Fruit fly (Drosophila melanogaster) whole organism, wandering third instar larva: ENCODE data around the gene Nos.
A peak's percentile ranks its signal among the peaks of the same experiment; 100 is the strongest.

ENCODE experiments used
- Abd-B ChIP-seq: fragments of >200 bp; optimal IDR thresholded peaks from 2 replicates; lab custom pipeline; 2017; ENCODE audit warnings: missing biosample characterization, missing genetic modification characterization
- CG32264 ChIP-seq: fragments of 200-800 bp; sonication (Bioruptor generic); optimal IDR thresholded peaks from 2 replicates; lab custom pipeline; 2016; ENCODE audit warnings: missing biosample characterization, missing genetic modification characterization
- CG9705 ChIP-seq: fragments of 200-800 bp; sonication (Bioruptor generic); optimal IDR thresholded peaks from 2 replicates; lab custom pipeline; 2018; ENCODE audit warnings: missing biosample characterization, mild to moderate bottlenecking, missing genetic modification characterization
- CrebA ChIP-seq: fragments of 200-800 bp; sonication (Bioruptor generic); optimal IDR thresholded peaks from 2 replicates; lab custom pipeline; 2016; ENCODE audit warnings: missing biosample characterization, mild to moderate bottlenecking, missing genetic modification characterization, borderline replicate concordance
- Dfd ChIP-seq: fragments of >200 bp; optimal IDR thresholded peaks from 2 replicates; lab custom pipeline; 2017; ENCODE audit warnings: missing biosample characterization, missing genetic modification characterization
- Dif ChIP-seq: fragments of 200-275, 200-300 bp; sonication (Bioruptor generic); optimal IDR thresholded peaks from 2 replicates; lab custom pipeline; 2018; ENCODE audit warnings: missing biosample characterization, missing genetic modification characterization; ENCODE audit not compliant: partially characterized antibody
- GATAd ChIP-seq: sonication (Bioruptor generic); optimal IDR thresholded peaks from 2 replicates; lab custom pipeline; 2016; ENCODE audit warnings: missing biosample characterization, missing genetic modification characterization
- HLH106 ChIP-seq: fragments of 200-800 bp; optimal IDR thresholded peaks from 3 replicates; lab custom pipeline; 2019; ENCODE audit warnings: missing biosample characterization, mild to moderate bottlenecking, missing genetic modification characterization, moderate library complexity
- Hnf4 ChIP-seq: fragments of 200-800 bp; sonication (Bioruptor generic); optimal IDR thresholded peaks from 2 replicates; lab custom pipeline; 2016; ENCODE audit warnings: missing biosample characterization, mild to moderate bottlenecking, missing genetic modification characterization
- Hr78 ChIP-seq: fragments of >200 bp; optimal IDR thresholded peaks from 2 replicates; lab custom pipeline; 2017; ENCODE audit warnings: missing biosample characterization, missing genetic modification characterization
- Hr83 ChIP-seq: fragments of 200-300 bp; sonication (Bioruptor generic); optimal IDR thresholded peaks from 2 replicates; lab custom pipeline; 2016; ENCODE audit warnings: missing biosample characterization, mild to moderate bottlenecking, missing genetic modification characterization, moderate library complexity; ENCODE audit not compliant: poor library complexity, severe bottlenecking
- Jra ChIP-seq: sonication (Bioruptor generic); optimal IDR thresholded peaks from 2 replicates; lab custom pipeline; 2016; ENCODE audit warnings: missing biosample characterization, missing genetic modification characterization
- Mio ChIP-seq: sonication (Bioruptor generic); optimal IDR thresholded peaks from 2 replicates; lab custom pipeline; 2016; ENCODE audit warnings: missing biosample characterization, missing genetic modification characterization
- Myc ChIP-seq: fragments of >200 bp; optimal IDR thresholded peaks from 2 replicates; lab custom pipeline; 2017
- N ChIP-seq: fragments of >200 bp; optimal IDR thresholded peaks from 2 replicates; lab custom pipeline; 2018; ENCODE audit warnings: missing biosample characterization, missing external identifiers, missing genetic modification characterization
- OdsH ChIP-seq: fragments of 200-800 bp; sonication (Bioruptor generic); optimal IDR thresholded peaks from 2 replicates; lab custom pipeline; 2016; ENCODE audit warnings: missing biosample characterization, mild to moderate bottlenecking, missing genetic modification characterization
- Rel ChIP-seq, 2 experiments: fragments of 200-800 bp; sonication (Bioruptor generic) in 1 of 2; optimal IDR thresholded peaks; 2 replicates in 1 of 2; 3 replicates in 1 of 2; lab custom pipeline; 2016 to 2019; ENCODE audit warnings: mild to moderate bottlenecking in 2 of 2, missing biosample characterization in 2 of 2, missing genetic modification characterization in 2 of 2, moderate library complexity in 1 of 2
- Sp1 ChIP-seq: fragments of 200-800 bp; sonication (Bioruptor generic); optimal IDR thresholded peaks from 3 replicates; lab custom pipeline; 2019; ENCODE audit warnings: missing biosample characterization, mild to moderate bottlenecking, missing genetic modification characterization, moderate library complexity
- Vsx2 ChIP-seq: fragments of 200-300, 225-300 bp; sonication (Bioruptor generic); optimal IDR thresholded peaks from 2 replicates; lab custom pipeline; 2018; ENCODE audit warnings: missing biosample characterization, missing genetic modification characterization; ENCODE audit not compliant: partially characterized antibody
- br ChIP-seq: fragments of 200-800 bp; sonication (Bioruptor generic); optimal IDR thresholded peaks from 2 replicates; lab custom pipeline; 2016; ENCODE audit warnings: missing biosample characterization, missing genetic modification characterization
- brk ChIP-seq: fragments of 200-800 bp; sonication (Bioruptor generic); optimal IDR thresholded peaks from 2 replicates; lab custom pipeline; 2016; ENCODE audit warnings: missing biosample characterization, mild to moderate bottlenecking, missing genetic modification characterization
- dl ChIP-seq, 2 experiments: fragments of 175-275, 200-275 bp in 1 of 2; fragments of 200-275 bp in 1 of 2; sonication (Bioruptor generic); optimal IDR thresholded peaks; lab custom pipeline; 2018; ENCODE audit warnings: mild to moderate bottlenecking in 2 of 2, missing biosample characterization in 2 of 2, missing genetic modification characterization in 2 of 2, moderate library complexity in 2 of 2; ENCODE audit not compliant: partially characterized antibody in 2 of 2, insufficient read depth in 1 of 2
- dmrt93B ChIP-seq: fragments of 200-800 bp; sonication (Bioruptor generic); optimal IDR thresholded peaks from 2 replicates; lab custom pipeline; 2018; ENCODE audit warnings: missing biosample characterization, mild to moderate bottlenecking, missing genetic modification characterization
- dsf ChIP-seq: sonication (Bioruptor generic); optimal IDR thresholded peaks from 2 replicates; lab custom pipeline; 2016; ENCODE audit warnings: missing biosample characterization, missing genetic modification characterization, borderline replicate concordance
- ey ChIP-seq: fragments of 200-800 bp; sonication (Bioruptor generic); optimal IDR thresholded peaks from 2 replicates; lab custom pipeline; 2016; ENCODE audit warnings: missing biosample characterization, missing genetic modification characterization
- foxo ChIP-seq, 2 experiments: fragments of 200-800 bp; sonication (Bioruptor generic); optimal IDR thresholded peaks; 2 replicates in 1 of 2; 3 replicates in 1 of 2; lab custom pipeline; 2016 to 2017; ENCODE audit warnings: missing biosample characterization in 2 of 2, missing genetic modification characterization in 2 of 2
- fru ChIP-seq: fragments of 200-800 bp; sonication (Bioruptor generic); optimal IDR thresholded peaks from 3 replicates; lab custom pipeline; 2016; ENCODE audit warnings: missing biosample characterization, mild to moderate bottlenecking, missing genetic modification characterization
- h ChIP-seq: fragments of 200-800 bp; sonication (Bioruptor generic); optimal IDR thresholded peaks from 3 replicates; lab custom pipeline; 2016; ENCODE audit warnings: missing biosample characterization, mild to moderate bottlenecking, missing genetic modification characterization
- jim ChIP-seq: fragments of 175-275, 200-325 bp; sonication (Bioruptor generic); optimal IDR thresholded peaks from 2 replicates; lab custom pipeline; 2016; ENCODE audit warnings: missing biosample characterization, mild to moderate bottlenecking, missing genetic modification characterization
- lola ChIP-seq: fragments of >200 bp; optimal IDR thresholded peaks from 2 replicates; lab custom pipeline; 2017; ENCODE audit warnings: missing biosample characterization, missing genetic modification characterization
- psq ChIP-seq: fragments of 200-800 bp; sonication (Bioruptor generic); optimal IDR thresholded peaks from 3 replicates; lab custom pipeline; 2017; ENCODE audit warnings: missing biosample characterization, mild to moderate bottlenecking, missing genetic modification characterization, moderate library complexity
- rgr ChIP-seq: fragments of 200-800 bp; sonication (Bioruptor generic); optimal IDR thresholded peaks from 3 replicates; lab custom pipeline; 2016; ENCODE audit warnings: missing biosample characterization, mild to moderate bottlenecking, missing genetic modification characterization
- sage ChIP-seq: fragments of 200-800 bp; sonication (Bioruptor generic); optimal IDR thresholded peaks from 2 replicates; lab custom pipeline; 2016; ENCODE audit warnings: missing biosample characterization, mild to moderate bottlenecking, missing genetic modification characterization
- sv ChIP-seq: fragments of 200-800 bp; sonication (Bioruptor generic); optimal IDR thresholded peaks from 3 replicates; lab custom pipeline; 2016; ENCODE audit warnings: missing biosample characterization, missing genetic modification characterization
- usp ChIP-seq: fragments of >200 bp; optimal IDR thresholded peaks from 2 replicates; lab custom pipeline; 2017; ENCODE audit warnings: missing biosample characterization, missing genetic modification characterization
- woc ChIP-seq: sonication (Bioruptor generic); optimal IDR thresholded peaks from 2 replicates; lab custom pipeline; 2016; ENCODE audit warnings: missing biosample characterization, mild to moderate bottlenecking, missing genetic modification characterization

Nos gene

DNA sequence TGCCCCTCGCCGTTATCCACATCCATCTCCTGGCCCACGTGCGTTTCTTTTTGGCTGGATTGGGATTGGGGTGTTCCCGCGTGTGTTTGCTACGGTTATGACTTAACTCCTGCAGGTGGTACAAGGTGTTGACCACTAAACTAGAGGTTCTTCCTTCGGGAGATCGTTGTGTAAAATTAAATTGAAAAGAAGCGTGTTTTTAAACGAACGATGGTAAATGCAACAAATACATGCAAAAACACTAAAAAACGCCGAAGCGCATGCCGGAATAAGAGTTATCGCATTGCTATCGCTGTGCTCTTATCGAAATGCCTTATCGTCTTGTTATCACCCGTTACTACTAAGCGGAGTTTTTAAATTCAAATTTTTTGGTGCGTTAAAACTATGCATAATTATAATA lies 67.6 kb downstream of the Nos start, which contains the start of gene CG6724:
Gene CG6724 (minus strand): TSS at position 245 of the 400 bp plus-strand sequence.
- no peak for TF ChIP-seq lola

DNA sequence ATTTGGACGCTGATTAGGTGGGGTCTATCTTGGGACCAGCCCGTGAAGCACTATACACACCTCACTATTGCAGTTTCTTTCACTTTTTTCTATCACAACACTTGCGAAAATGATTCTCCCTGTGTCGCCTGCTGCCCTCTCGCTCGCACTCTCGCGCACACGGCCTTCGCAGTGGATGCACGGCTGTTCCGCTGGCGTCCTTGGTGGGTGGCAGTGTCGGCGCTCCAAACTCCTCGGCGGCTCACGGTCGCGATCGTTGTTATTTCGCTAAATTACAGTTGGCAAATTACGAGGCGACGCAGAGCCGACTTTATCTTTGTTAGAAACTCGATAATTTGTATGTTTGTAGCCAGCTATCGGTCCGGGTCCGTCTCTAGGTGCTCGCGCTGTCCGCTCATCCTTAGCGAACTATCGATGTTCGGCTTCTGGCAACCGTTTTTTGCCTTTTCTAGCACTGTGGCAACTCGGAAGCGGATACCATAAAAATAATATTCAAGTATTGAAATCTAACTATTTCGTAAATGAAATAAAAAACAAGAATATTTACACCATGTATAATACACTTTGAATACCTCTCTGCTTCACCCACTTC lies 69.6 kb downstream of the Nos start, which contains the start of gene Ubc2:
Gene Ubc2 (minus strand): TSS at position 410 of the 592 bp plus-strand sequence.
- TF ChIP-seq br (GFP tag; lab: Kevin White, UChicago) (no peak), Hr83 (GFP tag; lab: Kevin White, UChicago) (peak; percentile 62), rgr (peak; percentile 14), Rel (GFP tag; optimal IDR thresholded peaks at IDR 0.05; lab: Kevin White, UChicago) (no peak), Rel (tag; optimal IDR thresholded peaks at IDR 0.05; lab: Kevin White, UChicago) (peak; percentile 22), sv (GFP tag; lab: Kevin White, UChicago) (peak; percentile 12)

DNA sequence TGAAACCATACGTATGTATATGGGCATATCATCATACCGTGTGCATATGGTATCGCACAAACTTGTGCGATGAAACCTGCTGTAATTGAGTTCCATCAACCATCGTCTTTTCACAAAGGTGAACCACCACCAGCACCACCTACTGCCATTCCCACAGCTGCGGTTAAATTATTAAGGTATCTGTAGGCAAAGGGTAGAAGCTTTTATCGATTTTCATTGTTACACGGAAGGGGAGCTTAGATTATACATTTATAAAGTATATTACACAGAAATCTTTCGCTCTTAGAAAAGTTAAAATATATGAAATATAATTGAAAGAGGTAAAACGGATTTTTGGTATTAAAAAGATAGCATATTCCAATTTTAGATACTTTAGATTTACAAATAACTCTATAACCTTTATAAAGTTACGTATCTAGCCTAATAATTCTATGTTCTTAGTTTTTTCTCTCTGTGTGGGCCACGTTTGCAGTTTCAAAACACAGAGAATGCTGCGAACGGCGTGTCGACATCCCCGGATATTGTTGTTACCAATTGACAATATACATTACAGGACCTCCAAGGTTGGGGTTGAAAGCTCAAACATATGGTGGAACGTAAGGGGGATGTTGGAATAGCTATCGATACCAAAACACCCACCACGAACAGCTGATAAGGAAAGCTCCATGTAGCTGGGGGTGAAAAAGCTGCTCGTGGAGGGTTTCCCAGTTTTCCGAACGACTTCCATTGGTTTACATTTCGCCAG lies 76.7 kb downstream of the Nos start, which contains the start of gene CG6495:
Gene CG6495 (plus strand): TSS at position 695 of the 745 bp plus-strand sequence.
- TF ChIP-seq OdsH (peak; percentile 17), h (GFP tag; lab: Kevin White, UChicago) (peak; percentile 22), fru (peak; percentile 27), Rel (GFP tag; optimal IDR thresholded peaks at IDR 0.05; lab: Kevin White, UChicago) (no peak), Rel (tag; optimal IDR thresholded peaks at IDR 0.05; lab: Kevin White, UChicago) (no peak), Sp1 (GFP tag; lab: Kevin White, UChicago) (peak; percentile 43), HLH106 (tag; lab: Kevin White, UChicago) (peak; percentile 11), foxo (GFP tag; optimal IDR thresholded peaks at IDR 0.05; lab: Kevin White, UChicago) (peak in 1 of 2 experiments; percentile 22), CG32264 (GFP tag; lab: Kevin White, UChicago) (no peak)

DNA sequence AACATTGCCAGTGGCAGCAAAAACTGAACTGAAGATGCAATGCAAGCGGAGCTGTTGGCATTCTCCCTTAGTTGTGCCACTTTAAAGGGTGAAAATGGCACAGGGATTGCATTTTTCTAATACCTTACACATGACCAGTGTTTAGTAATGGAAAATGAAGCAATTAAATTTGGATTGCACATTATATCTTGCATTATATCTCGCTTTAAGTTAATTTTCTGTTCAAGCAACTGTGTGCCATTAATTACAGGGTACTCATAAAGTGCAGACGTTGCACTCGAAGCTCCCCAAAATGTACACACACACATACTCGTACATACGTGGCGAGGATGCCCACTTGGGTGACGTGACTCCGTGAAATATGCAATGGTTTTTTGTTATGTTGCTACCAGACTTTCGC lies 77.7 kb downstream of the Nos start:
- TF ChIP-seq sv (GFP tag; lab: Kevin White, UChicago) (no peak), dsf (GFP tag; lab: Kevin White, UChicago) (no peak), OdsH (peak; percentile 16), Hnf4 (GFP tag; lab: Kevin White, UChicago) (no peak), sage (GFP tag; lab: Kevin White, UChicago) (no peak), brk (GFP tag; lab: Kevin White, UChicago) (no peak), HLH106 (tag; lab: Kevin White, UChicago) (no peak), CG9705 (GFP tag; lab: Kevin White, UChicago) (no peak), Mio (GFP tag; lab: Kevin White, UChicago) (no peak), dmrt93B (GFP tag; lab: Kevin White, UChicago) (no peak), Jra (GFP tag; lab: Kevin White, UChicago) (no peak), usp (no peak), CG32264 (GFP tag; lab: Kevin White, UChicago) (no peak), Vsx2 (GFP tag; lab: Kevin White, UChicago) (no peak), Dfd (GFP tag; lab: Kevin White, UChicago) (no peak), h (GFP tag; lab: Kevin White, UChicago) (peak; percentile 21), jim (no peak), rgr (no peak), Hr78 (GFP tag; lab: Kevin White, UChicago) (no peak), br (GFP tag; lab: Kevin White, UChicago) (no peak), Abd-B (GFP tag; lab: Kevin White, UChicago) (no peak), Sp1 (GFP tag; lab: Kevin White, UChicago) (no peak), psq (no peak), dl (GFP tag; optimal IDR thresholded peaks at IDR 0.05; lab: Kevin White, UChicago; ENCODE audit: insufficient read depth in 1 of 2, partially characterized antibody in 2 of 2) (no peak), foxo (GFP tag; optimal IDR thresholded peaks at IDR 0.05; lab: Kevin White, UChicago) (peak in 1 of 2 experiments; percentile 50), GATAd (GFP tag; lab: Kevin White, UChicago) (no peak), CrebA (GFP tag; lab: Kevin White, UChicago) (no peak), Dif (GFP tag; lab: Kevin White, UChicago) (no peak), woc (peak; percentile 37), lola (no peak), Myc (lab: Kevin White, UChicago) (no peak), Rel (GFP tag; optimal IDR thresholded peaks at IDR 0.05; lab: Kevin White, UChicago) (no peak), Rel (tag; optimal IDR thresholded peaks at IDR 0.05; lab: Kevin White, UChicago) (no peak), ey (GFP tag; lab: Kevin White, UChicago) (peak; percentile 26), N (GFP tag; lab: Kevin White, UChicago) (no peak), fru (no peak)
